Fruit fly (Drosophila melanogaster): ENCODE measurements around the gene CG45080.

The CG45080 gene

DNA sequence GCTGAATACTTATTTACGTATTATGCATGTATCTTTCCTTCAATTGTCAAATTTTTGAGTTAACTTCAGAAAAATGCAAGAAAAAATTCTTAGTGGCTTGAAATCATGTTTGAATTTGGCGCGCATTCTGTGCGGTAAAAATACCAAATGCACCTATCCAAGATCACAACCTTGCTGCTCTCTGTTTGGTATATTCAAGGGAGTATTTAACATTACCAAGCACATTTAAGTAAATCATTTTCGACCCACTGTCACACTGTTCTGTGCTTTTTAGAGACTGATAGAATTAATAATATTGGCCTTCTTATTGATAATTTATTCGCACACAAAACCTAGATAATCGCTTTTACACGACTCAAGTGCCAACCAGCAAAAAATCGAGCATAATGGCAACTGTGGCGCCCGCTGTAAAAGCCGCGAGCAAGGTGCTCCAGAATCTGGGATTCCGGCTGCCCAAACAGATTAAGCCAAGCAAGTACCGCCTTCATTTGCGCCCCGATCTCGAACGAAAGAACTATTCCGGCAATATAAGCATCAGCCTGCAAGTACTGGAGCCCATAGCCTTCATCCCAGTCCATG lies 9.8 kb downstream of the CG45080 start (continued):
- TF ChIP-seq nom (GFP tag; optimal IDR thresholded peaks at IDR 0.05) (no peak), corto (GFP tag; optimal IDR thresholded peaks at IDR 0.05) (no peak), twi (tag; optimal IDR thresholded peaks at IDR 0.05) (no peak), CG3726 (GFP tag; IDR thresholded peaks at IDR 0.05) (no peak), CG8478 (optimal IDR thresholded peaks at IDR 0.05) (no peak), chif (GFP tag; optimal IDR thresholded peaks at IDR 0.05) (no peak), hkb (optimal IDR thresholded peaks at IDR 0.05) (no peak), hkb (GFP tag; IDR thresholded peaks at IDR 0.05) (no peak), Spps (tag; optimal IDR thresholded peaks at IDR 0.05) (no peak), Aef1 (GFP tag; IDR thresholded peaks at IDR 0.05) (no peak), CG10431 (GFP tag; optimal IDR thresholded peaks at IDR 0.05) (no peak), E2f2 (GFP tag; IDR thresholded peaks at IDR 0.05) (peak; percentile 96), CG6654 (GFP tag; optimal IDR thresholded peaks at IDR 0.05) (no peak), D19B (GFP tag; optimal IDR thresholded peaks at IDR 0.05) (no peak), ab (GFP tag; optimal IDR thresholded peaks at IDR 0.05) (no peak), Dp (GFP tag; optimal IDR thresholded peaks at IDR 0.05) (peak; percentile 93), tll (GFP tag; optimal IDR thresholded peaks at IDR 0.05) (no peak), YL-1 (GFP tag; optimal IDR thresholded peaks at IDR 0.05) (peak; percentile 22), ERR (GFP tag; optimal IDR thresholded peaks at IDR 0.05) (no peak), chm (GFP tag; IDR thresholded peaks at IDR 0.05) (no peak), CG4360 (GFP tag; IDR thresholded peaks at IDR 0.05) (no peak), dpn (GFP tag; optimal IDR thresholded peaks at IDR 0.05) (no peak), Ptx1 (GFP tag; IDR thresholded peaks at IDR 0.05) (no peak), nmo (GFP tag; optimal IDR thresholded peaks at IDR 0.05) (peak; percentile 48), unc-4 (GFP tag; IDR thresholded peaks at IDR 0.05; ENCODE audit: partially characterized antibody) (no peak), slp2 (GFP tag; optimal IDR thresholded peaks at IDR 0.05) (no peak), sob (GFP tag; IDR thresholded peaks at IDR 0.05) (no peak), CG2116 (GFP tag; optimal IDR thresholded peaks at IDR 0.05) (peak; percentile 42), gem (tag; optimal IDR thresholded peaks at IDR 0.05) (no peak), da (GFP tag; optimal IDR thresholded peaks at IDR 0.05) (no peak), Trl (optimal IDR thresholded peaks at IDR 0.05) (no peak), Trl (GFP tag; optimal IDR thresholded peaks at IDR 0.05) (no peak), Awh (GFP tag; IDR thresholded peaks at IDR 0.05) (no peak), CG10274 (GFP tag; optimal IDR thresholded peaks at IDR 0.05) (no peak), CG5953 (GFP tag; IDR thresholded peaks at IDR 0.05) (no peak), CkIIα-i1 (GFP tag; IDR thresholded peaks at IDR 0.05) (no peak), chinmo (GFP tag; IDR thresholded peaks at IDR 0.05; ENCODE audit: partially characterized antibody) (no peak), CG11085 (GFP tag; IDR thresholded peaks at IDR 0.05) (no peak), CG16779 (GFP tag; IDR thresholded peaks at IDR 0.05) (no peak), CG33213 (GFP tag; optimal IDR thresholded peaks at IDR 0.05) (peak; percentile 48), MESR4 (GFP tag; optimal IDR thresholded peaks at IDR 0.05) (peak; percentile 52), CG2712 (tag; optimal IDR thresholded peaks at IDR 0.05) (peak; percentile 1), pum (GFP tag; optimal IDR thresholded peaks at IDR 0.05) (no peak), CG15073 (GFP tag; optimal IDR thresholded peaks at IDR 0.05) (no peak), CG8388 (GFP tag; optimal IDR thresholded peaks at IDR 0.05) (no peak), CG3163 (GFP tag; optimal IDR thresholded peaks at IDR 0.05) (no peak), D19A (tag; optimal IDR thresholded peaks at IDR 0.05) (no peak), CG15514 (GFP tag; optimal IDR thresholded peaks at IDR 0.05) (peak; percentile 51), eve (GFP tag; optimal IDR thresholded peaks at IDR 0.05) (no peak), tio (GFP tag; optimal IDR thresholded peaks at IDR 0.05) (no peak), Ets65A (GFP tag) (no peak), en (GFP tag; optimal IDR thresholded peaks at IDR 0.05) (no peak)
